Fruit fly (Drosophila melanogaster): ENCODE data around the gene CG9692.

dm6 chr3L:16752402-16753096, 47.8 kb downstream of the CG9692 start:
- no peak for TF ChIP-seq CG8478 (optimal IDR thresholded peaks at IDR 0.05)
- no peak for TF ChIP-seq CTCF (optimal IDR thresholded peaks at IDR 0.05)

All from S2 (cell line).